Worm (Caenorhabditis elegans): ENCODE measurements around the gene folt-1.

DNA sequence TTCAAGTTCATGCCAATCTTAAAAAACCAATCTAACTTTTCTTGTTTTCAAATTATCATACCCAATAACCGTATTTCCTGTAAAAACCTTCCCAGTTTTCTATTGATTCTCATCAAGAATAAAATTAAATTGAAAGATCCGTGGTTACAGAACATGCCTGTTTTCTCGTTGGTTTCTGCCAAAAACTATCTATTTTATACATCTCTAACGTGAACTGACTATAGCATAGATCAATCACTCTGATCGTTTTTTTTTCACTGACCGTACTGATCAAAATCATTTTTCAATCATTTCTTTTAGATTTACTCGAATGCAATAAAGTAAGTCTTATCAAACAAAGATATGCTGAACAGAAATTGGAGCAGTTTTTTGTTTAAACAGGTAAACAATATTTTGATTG lies 16.4 kb upstream of the folt-1 start, which contains the start of gene C06H2.2:
- no peak for TF ChIP-seq pqm-1 (tag; optimal IDR thresholded peaks at IDR 0.05)
- no peak for TF ChIP-seq nhr-12 (tag; optimal IDR thresholded peaks at IDR 0.05)
- TF ChIP-seq skn-1 (tag; optimal IDR thresholded peaks at IDR 0.05) = no peak
- no peak for TF ChIP-seq nhr-28 (tag; optimal IDR thresholded peaks at IDR 0.05)
- TF ChIP-seq nhr-11 (tag; optimal IDR thresholded peaks at IDR 0.05) = no peak
- no peak for TF ChIP-seq unc-39 (tag; optimal IDR thresholded peaks at IDR 0.05)
- TF ChIP-seq mdl-1 (tag; optimal IDR thresholded peaks at IDR 0.05) = no peak
- TF ChIP-seq lin-15B (tag; optimal IDR thresholded peaks at IDR 0.05) = no peak
- no peak for TF ChIP-seq elt-3 (tag; optimal IDR thresholded peaks at IDR 0.05)
- TF ChIP-seq ceh-9 (tag; optimal IDR thresholded peaks at IDR 0.05) = no peak
- TF ChIP-seq tbx-2 (tag; optimal IDR thresholded peaks at IDR 0.05) = no peak
- no peak for TF ChIP-seq ama-1 (optimal IDR thresholded peaks at IDR 0.05)
- no peak for TF ChIP-seq lin-39 (tag; optimal IDR thresholded peaks at IDR 0.05)
